Worm (Caenorhabditis elegans) whole organism, L3 larva: ENCODE results near the gene tag-278.
A peak's percentile ranks its signal among the peaks of the same experiment; 100 is the strongest.

ENCODE experiments used
- R02D3.7 ChIP-seq: fragments of 150-350 bp; optimal IDR thresholded peaks from 2 replicates; lab custom pipeline; 2014; ENCODE audit warnings: missing biosample characterization, missing genetic modification characterization
- ZK546.5 ChIP-seq: sonication (generic microtip); optimal IDR thresholded peaks from 2 replicates; lab custom pipeline; 2017; ENCODE audit warnings: missing biosample characterization, missing genetic modification characterization
- ceh-28 ChIP-seq: fragments of 150-350 bp; optimal IDR thresholded peaks from 2 replicates; lab custom pipeline; 2014; ENCODE audit warnings: missing biosample characterization, missing genetic modification reagents, missing genetic modification characterization
- ceh-9 ChIP-seq: sonication (generic microtip); optimal IDR thresholded peaks from 2 replicates; lab custom pipeline; 2018; ENCODE audit warnings: missing biosample characterization, missing genetic modification characterization
- egl-27 ChIP-seq: sonication (generic microtip); optimal IDR thresholded peaks from 4 replicates; lab custom pipeline; 2017; ENCODE audit warnings: missing biosample characterization, missing genetic modification reagents, missing genetic modification characterization
- egl-5 ChIP-seq: fragments of 150-350 bp; optimal IDR thresholded peaks from 2 replicates; lab custom pipeline; 2017; ENCODE audit warnings: missing biosample characterization, missing genetic modification reagents, missing genetic modification characterization, inconsistent platforms
- elt-3 ChIP-seq, 3 experiments: fragments of 150-350 bp in 1 of 3; sonication (generic microtip) in 2 of 3; optimal IDR thresholded peaks; 2 replicates in 2 of 3; 4 replicates in 1 of 3; lab custom pipeline; 2014 to 2017; ENCODE audit warnings: missing biosample characterization in 3 of 3, missing genetic modification characterization in 3 of 3
- eor-1 ChIP-seq, 2 experiments: fragments of 150-350 bp; optimal IDR thresholded peaks; 2 replicates each; lab custom pipeline; 2014 to 2018; ENCODE audit warnings: missing biosample characterization in 2 of 2, missing genetic modification characterization in 2 of 2
- fos-1 ChIP-seq: fragments of 150-350 bp; optimal IDR thresholded peaks from 2 replicates; lab custom pipeline; 2014; ENCODE audit warnings: missing biosample characterization, missing genetic modification characterization
- jun-1 ChIP-seq: fragments of 150-350 bp; optimal IDR thresholded peaks from 2 replicates; lab custom pipeline; 2014; ENCODE audit warnings: missing biosample characterization, missing genetic modification reagents, missing genetic modification characterization
- lin-15B ChIP-seq: fragments of 150-350 bp; optimal IDR thresholded peaks from 2 replicates; lab custom pipeline; 2014; ENCODE audit warnings: missing biosample characterization, missing genetic modification characterization
- lin-39 ChIP-seq: fragments of 150-350 bp; optimal IDR thresholded peaks from 2 replicates; lab custom pipeline; 2018; ENCODE audit warnings: missing biosample characterization, missing genetic modification reagents, missing genetic modification characterization
- lsy-12 ChIP-seq: sonication (generic microtip); optimal IDR thresholded peaks from 2 replicates; lab custom pipeline; 2016; ENCODE audit warnings: mild to moderate bottlenecking, missing genetic modification characterization, missing compliant biosample characterization
- mdl-1 ChIP-seq: fragments of 150-350 bp; optimal IDR thresholded peaks from 2 replicates; lab custom pipeline; 2014; ENCODE audit warnings: missing biosample characterization, missing genetic modification characterization
- mml-1 ChIP-seq: fragments of 150-350 bp; sonication (generic microtip); optimal IDR thresholded peaks from 3 replicates; lab custom pipeline; 2014; ENCODE audit warnings: missing biosample characterization, missing genetic modification characterization
- nfya-1 ChIP-seq: sonication (generic microtip); optimal IDR thresholded peaks from 2 replicates; lab custom pipeline; 2017; ENCODE audit warnings: missing genetic modification characterization, mild to moderate bottlenecking, missing compliant biosample characterization, antibody characterized with exemption, moderate library complexity; ENCODE audit not compliant: insufficient read depth
- nhr-11 ChIP-seq: fragments of 150-350 bp; optimal IDR thresholded peaks from 2 replicates; lab custom pipeline; 2014; ENCODE audit warnings: missing biosample characterization, missing genetic modification characterization
- nhr-12 ChIP-seq: fragments of 150-350 bp; optimal IDR thresholded peaks from 2 replicates; lab custom pipeline; 2014; ENCODE audit warnings: missing biosample characterization, missing genetic modification characterization
- nhr-23 ChIP-seq: fragments of 150-350 bp; optimal IDR thresholded peaks from 2 replicates; lab custom pipeline; 2014; ENCODE audit warnings: missing biosample characterization, missing genetic modification reagents, missing genetic modification characterization
- nhr-237 ChIP-seq: fragments of 150-350 bp; optimal IDR thresholded peaks from 2 replicates; lab custom pipeline; 2014; ENCODE audit warnings: missing biosample characterization, missing genetic modification characterization
- nhr-25 ChIP-seq: sonication (generic microtip); optimal IDR thresholded peaks from 2 replicates; lab custom pipeline; 2017; ENCODE audit warnings: missing biosample characterization, missing genetic modification characterization
- nhr-43 ChIP-seq: sonication (generic microtip); optimal IDR thresholded peaks from 2 replicates; lab custom pipeline; 2016; ENCODE audit warnings: mild to moderate bottlenecking, missing genetic modification characterization, missing compliant biosample characterization; ENCODE audit not compliant: poor library complexity, severe bottlenecking
- nhr-76 ChIP-seq: fragments of 150-350 bp; sonication (generic microtip); optimal IDR thresholded peaks from 5 replicates; lab custom pipeline; 2014; ENCODE audit warnings: missing biosample characterization, missing genetic modification characterization
- nhr-77 ChIP-seq: fragments of 150-350 bp; optimal IDR thresholded peaks from 2 replicates; lab custom pipeline; 2014; ENCODE audit warnings: missing biosample characterization, missing genetic modification characterization
- pha-4 ChIP-seq: fragments of 150-350 bp; optimal IDR thresholded peaks from 2 replicates; lab custom pipeline; 2014; ENCODE audit warnings: missing biosample characterization, missing genetic modification reagents, missing genetic modification characterization
- pqm-1 ChIP-seq: fragments of 150-350 bp; optimal IDR thresholded peaks from 2 replicates; lab custom pipeline; 2017; ENCODE audit warnings: missing biosample characterization, missing genetic modification characterization, inconsistent platforms
- sea-2 ChIP-seq: fragments of 150-350 bp; sonication (generic microtip); optimal IDR thresholded peaks from 4 replicates; lab custom pipeline; 2014; ENCODE audit warnings: missing biosample characterization, missing genetic modification reagents, missing genetic modification characterization
- skn-1 ChIP-seq: fragments of 150-350 bp; optimal IDR thresholded peaks from 2 replicates; lab custom pipeline; 2014; ENCODE audit warnings: missing biosample characterization, missing genetic modification characterization
- tbx-2 ChIP-seq: sonication (generic microtip); optimal IDR thresholded peaks from 2 replicates; lab custom pipeline; 2016; ENCODE audit warnings: mild to moderate bottlenecking, missing genetic modification characterization, missing compliant biosample characterization
- unc-39 ChIP-seq: sonication (generic microtip); optimal IDR thresholded peaks from 4 replicates; lab custom pipeline; 2017; ENCODE audit warnings: missing biosample characterization, missing genetic modification characterization
- unc-62 ChIP-seq: fragments of 150-350 bp; sonication (generic microtip); optimal IDR thresholded peaks from 4 replicates; lab custom pipeline; 2014; ENCODE audit warnings: missing biosample characterization, missing genetic modification reagents, missing genetic modification characterization
- zag-1 ChIP-seq: fragments of 150-350 bp; optimal IDR thresholded peaks from 2 replicates; lab custom pipeline; 2014; ENCODE audit warnings: missing biosample characterization, missing genetic modification characterization
- ztf-11 ChIP-seq: fragments of 150-350 bp; optimal IDR thresholded peaks from 2 replicates; lab custom pipeline; 2014; ENCODE audit warnings: missing biosample characterization, missing genetic modification characterization
- ztf-4 ChIP-seq: fragments of 150-350 bp; optimal IDR thresholded peaks from 2 replicates; lab custom pipeline; 2014; ENCODE audit warnings: missing biosample characterization, missing genetic modification characterization

The tag-278 gene

DNA sequence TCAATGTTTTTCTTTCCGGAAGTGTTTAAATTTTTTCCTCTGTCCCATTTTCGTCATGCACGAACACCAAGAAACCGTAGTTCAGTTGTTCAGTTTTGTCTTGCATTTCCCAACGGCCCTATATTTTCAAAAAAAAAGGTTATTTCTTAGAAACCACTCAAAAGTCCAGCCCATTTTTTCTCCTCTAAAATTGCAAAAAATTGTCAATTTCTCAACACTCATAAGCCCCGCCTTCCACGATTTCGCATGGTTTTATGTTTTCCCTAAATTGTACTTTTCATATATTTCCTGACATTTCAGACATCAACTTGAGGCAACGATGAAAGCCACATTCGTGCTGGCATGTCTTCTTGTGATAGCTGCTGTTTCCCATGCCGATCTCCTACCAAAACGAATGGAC, 38.3 kb upstream of the tag-278 start, which contains the start of gene nlp-1:
nlp-1 (plus strand) TSS at position 301 of the 400 bp plus-strand sequence.
- TF ChIP-seq pha-4 (tag; lab: Kevin White, UChicago) (no peak), eor-1 (tag; optimal IDR thresholded peaks at IDR 0.05; lab: Kevin White, UChicago) (no peak), ceh-28 (no peak), ceh-9 (tag; lab: Kevin White, UChicago) (no peak), unc-39 (no peak), nhr-25 (tag; lab: Kevin White, UChicago) (no peak), sea-2 (GFP tag; lab: Kevin White, UChicago) (no peak), nhr-77 (tag; lab: Kevin White, UChicago) (no peak), nhr-12 (tag; lab: Kevin White, UChicago) (no peak), mml-1 (tag; lab: Kevin White, UChicago) (no peak), lsy-12 (no peak), ztf-4 (tag; lab: Kevin White, UChicago) (no peak), R02D3.7 (tag; lab: Kevin White, UChicago) (no peak), tbx-2 (tag; lab: Kevin White, UChicago) (no peak), mdl-1 (tag; lab: Kevin White, UChicago) (no peak), lin-39 (tag; lab: Kevin White, UChicago) (no peak)
- TF ChIP-seq, all 47 proteins: peak for 0

DNA sequence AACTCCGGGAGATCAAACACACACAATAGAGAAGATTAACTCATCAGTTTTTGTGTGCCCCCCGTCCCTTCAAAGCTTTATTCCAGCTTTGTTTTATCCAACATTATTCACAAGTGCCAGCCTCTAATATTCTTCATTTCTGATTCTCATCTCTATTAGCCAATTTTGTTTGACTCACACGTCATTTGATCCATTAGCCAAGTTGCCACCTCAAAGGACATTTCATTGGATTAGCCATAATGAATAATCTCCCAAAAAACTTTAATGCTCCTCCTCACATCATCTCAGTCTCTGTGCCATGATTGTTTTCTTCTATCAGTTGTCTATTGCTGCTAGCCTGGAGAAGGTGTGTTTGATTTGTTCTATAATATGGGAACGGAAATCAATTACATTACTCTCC, 36.4 kb upstream of the tag-278 start:
- TF ChIP-seq elt-3 (tag; optimal IDR thresholded peaks at IDR 0.05; lab: Kevin White, UChicago) (no peak), lin-15B (tag; lab: Kevin White, UChicago) (no peak), nhr-25 (tag; lab: Kevin White, UChicago) (no peak), nhr-76 (tag; lab: Kevin White, UChicago) (no peak), lin-39 (tag; lab: Kevin White, UChicago) (no peak), zag-1 (tag; lab: Kevin White, UChicago) (no peak), pqm-1 (no peak), nhr-11 (no peak), ZK546.5 (tag; lab: Kevin White, UChicago) (no peak), nhr-77 (tag; lab: Kevin White, UChicago) (no peak), nhr-12 (tag; lab: Kevin White, UChicago) (no peak), nhr-43 (no peak), ceh-9 (tag; lab: Kevin White, UChicago) (no peak)
- TF ChIP-seq, all 47 proteins: peak for 0

DNA sequence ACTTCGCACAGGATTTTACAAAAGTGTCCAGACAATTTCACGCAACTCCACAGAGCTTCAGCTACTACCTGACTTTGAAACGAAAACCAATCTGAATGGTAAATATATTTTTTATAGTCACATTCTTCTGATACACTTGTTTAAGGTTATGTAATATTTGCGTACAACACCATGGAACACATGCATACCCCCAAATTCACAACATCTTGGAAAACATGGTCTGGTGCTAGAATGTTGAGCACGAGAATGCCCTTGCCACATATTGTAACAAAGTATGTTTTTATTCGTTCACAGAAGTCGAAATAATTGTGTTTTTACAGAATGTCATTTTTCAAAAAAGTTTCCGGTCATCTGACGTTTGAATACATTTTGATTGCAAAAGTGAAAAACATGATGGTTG, 26.8 kb upstream of the tag-278 start:
- TF ChIP-seq lin-15B (tag; lab: Kevin White, UChicago) = no peak
- TF ChIP-seq jun-1 (tag; lab: Kevin White, UChicago) = no peak
- no peak for TF ChIP-seq nhr-23 (tag; lab: Kevin White, UChicago)
- TF ChIP-seq pqm-1 = no peak
- no peak for TF ChIP-seq egl-27 (tag; lab: Kevin White, UChicago)
- TF ChIP-seq ztf-11 = no peak
- TF ChIP-seq ZK546.5 (tag; lab: Kevin White, UChicago) = no peak
- no peak for TF ChIP-seq ceh-9 (tag; lab: Kevin White, UChicago)
- TF ChIP-seq pha-4 (tag; lab: Kevin White, UChicago) = no peak
- no peak for TF ChIP-seq ceh-28
- no peak for TF ChIP-seq sea-2 (GFP tag; lab: Kevin White, UChicago)
- no peak for TF ChIP-seq mml-1 (tag; lab: Kevin White, UChicago)
- no peak for TF ChIP-seq nhr-237 (tag; lab: Kevin White, UChicago)

DNA sequence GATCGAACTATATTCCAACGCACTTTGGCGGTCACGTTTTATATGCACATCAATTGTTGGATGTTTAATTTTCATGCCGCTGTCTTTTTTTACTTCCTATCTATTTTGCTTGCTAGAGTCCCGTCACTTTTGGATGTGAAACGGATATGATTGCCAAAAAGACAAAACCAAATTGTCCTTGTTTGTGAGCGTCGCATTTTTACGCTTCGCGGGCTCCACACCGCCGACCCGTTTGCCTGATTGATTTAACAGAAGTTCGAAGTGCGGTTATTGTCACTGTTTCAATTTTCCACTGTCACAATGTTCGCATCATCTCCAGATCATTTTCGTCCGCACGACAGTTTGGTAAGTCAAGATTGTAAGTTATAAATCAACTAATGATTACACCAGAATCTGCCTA, 25.8 kb upstream of the tag-278 start, which contains the start of gene C01C4.2:
C01C4.2 (plus strand) TSS at position 301 of the 400 bp plus-strand sequence.
- TF ChIP-seq nhr-23 (tag; lab: Kevin White, UChicago) = no peak
- TF ChIP-seq unc-62 (GFP tag; lab: Kevin White, UChicago) = no peak
- no peak for TF ChIP-seq egl-27 (tag; lab: Kevin White, UChicago)
- TF ChIP-seq ZK546.5 (tag; lab: Kevin White, UChicago) = no peak
- no peak for TF ChIP-seq nhr-76 (tag; lab: Kevin White, UChicago)
- TF ChIP-seq sea-2 (GFP tag; lab: Kevin White, UChicago) = no peak
- no peak for TF ChIP-seq skn-1 (tag; lab: Kevin White, UChicago)

DNA sequence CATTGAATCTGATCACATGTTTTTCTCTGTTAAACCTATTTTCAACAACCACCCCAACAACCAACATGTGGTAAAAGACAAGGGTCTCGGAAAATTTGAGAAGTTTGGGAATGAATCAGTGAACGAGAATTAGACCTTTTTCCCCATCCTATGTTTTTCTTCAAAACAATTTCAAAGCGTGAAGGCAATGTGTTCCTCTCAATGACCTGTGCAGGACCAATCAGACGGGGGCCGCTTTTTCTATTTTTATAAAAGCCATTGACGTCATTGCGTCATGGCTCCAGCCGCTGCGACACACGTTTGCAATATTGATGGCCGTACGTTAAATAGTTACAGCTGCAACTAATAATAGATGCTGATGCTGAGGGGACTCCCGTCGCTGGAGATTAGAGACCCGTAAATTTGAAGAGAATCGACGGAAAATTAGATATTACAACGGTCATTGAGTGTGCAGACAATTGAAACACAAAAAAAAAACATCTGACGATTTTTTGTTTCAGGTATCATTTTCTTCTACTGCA, 22.6 kb upstream of the tag-278 start:
- TF ChIP-seq lin-39 (tag; lab: Kevin White, UChicago) (peak; percentile 52), skn-1 (tag; lab: Kevin White, UChicago) (no peak), egl-5 (tag; lab: Kevin White, UChicago) (peak; percentile 38), fos-1 (tag; lab: Kevin White, UChicago) (no peak), lsy-12 (no peak), nfya-1 (tag; lab: Kevin White, UChicago) (peak; percentile 26)
